Worm (Caenorhabditis elegans) whole organism, young adult: ENCODE results near the gene ZK353.3.

Source experiments
- F39B2.1 ChIP-seq: fragments of 200-800 bp; sonication (Bioruptor generic); IDR thresholded peaks from 2 replicates; pipeline ENCODE4 v1.3.6; 2022; ENCODE audit warnings: missing genetic modification reagents, missing genetic modification characterization, missing compliant biosample characterization
- K11D2.4 ChIP-seq: fragments of 200-800 bp; sonication (Bioruptor generic); IDR thresholded peaks from 2 replicates; pipeline ENCODE4 v1.3.6; 2022; ENCODE audit warnings: missing genetic modification reagents, missing genetic modification characterization, missing compliant biosample characterization
- chd-7 ChIP-seq: sonication (generic microtip); optimal IDR thresholded peaks from 2 replicates; lab custom pipeline; 2016; ENCODE audit warnings: mild to moderate bottlenecking, missing genetic modification characterization, moderate library complexity, missing compliant biosample characterization
- dpl-1 ChIP-seq: fragments of 150-350 bp; optimal IDR thresholded peaks from 2 replicates; lab custom pipeline; 2014; ENCODE audit warnings: missing biosample characterization, missing genetic modification reagents, missing genetic modification characterization
- him-1 ChIP-seq: sonication (generic microtip); optimal IDR thresholded peaks from 2 replicates; lab custom pipeline; 2016; ENCODE audit warnings: missing genotype, missing genetic modification reagents, missing genetic modification characterization, missing compliant biosample characterization
- hlh-12 ChIP-seq: sonication (generic microtip); optimal IDR thresholded peaks from 2 replicates; lab custom pipeline; 2016; ENCODE audit warnings: missing genetic modification characterization, missing compliant biosample characterization
- mes-4 ChIP-seq: sonication (generic microtip); optimal IDR thresholded peaks from 2 replicates; lab custom pipeline; 2016; ENCODE audit warnings: missing genotype, missing genetic modification characterization, missing compliant biosample characterization
- nfya-1 ChIP-seq: sonication (generic microtip); optimal IDR thresholded peaks from 2 replicates; lab custom pipeline; 2017; ENCODE audit warnings: antibody characterized with exemption, missing compliant biosample characterization, missing genetic modification characterization, borderline replicate concordance; ENCODE audit not compliant: insufficient read depth
- ztf-3 ChIP-seq: fragments of 200-800 bp; sonication (Bioruptor generic); optimal IDR thresholded peaks from 2 replicates; lab custom pipeline; 2018; ENCODE audit warnings: mild to moderate bottlenecking, missing genetic modification characterization, missing compliant biosample characterization

- no peak for TF ChIP-seq dpl-1 (GFP tag; lab: Kevin White, UChicago)
- TF ChIP-seq F39B2.1 (GFP tag; lab: Robert Waterston, UW): no peak
- no peak for TF ChIP-seq mes-4 (tag; lab: Kevin White, UChicago)
- no peak for TF ChIP-seq him-1 (tag; lab: Kevin White, UChicago)
- TF ChIP-seq hlh-12: no peak
- TF ChIP-seq chd-7 (tag; lab: Kevin White, UChicago): no peak
- no peak for TF ChIP-seq K11D2.4 (GFP tag; lab: Robert Waterston, UW)
- no peak for TF ChIP-seq nfya-1 (tag; lab: Kevin White, UChicago)
- TF ChIP-seq ztf-3 (GFP tag; lab: Kevin White, UChicago): no peak
Measured at ce11 chrIII:8429497-8429896, 33.7 kb downstream of the ZK353.3 start.
